Fruit fly (Drosophila melanogaster) whole organism, embryonic: Measurements from ENCODE around the gene T48.

Source experiments
- Atf-2 ChIP-seq: fragments of 200-800 bp; sonication (Bioruptor generic); optimal IDR thresholded peaks from 2 replicates; lab custom pipeline; 2016; ENCODE audit warnings: missing biosample characterization, missing genetic modification characterization
- Blimp-1 ChIP-seq: fragments of 200-800 bp; sonication (Bioruptor generic); optimal IDR thresholded peaks from 3 replicates; lab custom pipeline; 2018; ENCODE audit warnings: missing biosample characterization, missing genetic modification characterization, mild to moderate bottlenecking, moderate library complexity, missing genetic modification reagents
- CG10462 ChIP-seq: fragments of 200-800 bp; sonication (Bioruptor generic); optimal IDR thresholded peaks from 2 replicates; lab custom pipeline; 2016; ENCODE audit warnings: missing biosample characterization, missing genetic modification characterization
- CG11085 ChIP-seq: fragments of 200-800 bp; sonication (Bioruptor generic); IDR thresholded peaks from 2 replicates; pipeline ENCODE4 v1.3.6; 2022; ENCODE audit warnings: missing biosample characterization, missing genetic modification characterization
- CG11723 ChIP-seq: fragments of 200-800 bp; sonication (Bioruptor generic); optimal IDR thresholded peaks from 2 replicates; lab custom pipeline; 2017; ENCODE audit warnings: missing biosample characterization, mild to moderate bottlenecking, missing genetic modification characterization
- CG12744 ChIP-seq: fragments of 200-800 bp; sonication (Bioruptor generic); optimal IDR thresholded peaks from 2 replicates; lab custom pipeline; 2016; ENCODE audit warnings: missing biosample characterization, missing genetic modification characterization
- CG12769 ChIP-seq: fragments of 200-800 bp; sonication (Bioruptor generic); optimal IDR thresholded peaks from 2 replicates; lab custom pipeline; 2019; ENCODE audit warnings: missing biosample characterization, mild to moderate bottlenecking, missing genetic modification characterization, moderate library complexity
- CG13775 ChIP-seq: fragments of 200-800 bp; sonication (Bioruptor generic); optimal IDR thresholded peaks from 3 replicates; lab custom pipeline; 2017; ENCODE audit warnings: missing biosample characterization, mild to moderate bottlenecking, missing genetic modification characterization
- CG1647 ChIP-seq: fragments of 200-800 bp; sonication (Bioruptor generic); optimal IDR thresholded peaks from 3 replicates; lab custom pipeline; 2016; ENCODE audit warnings: missing biosample characterization, missing genetic modification characterization
- CG16815 ChIP-seq: fragments of 200-800 bp; sonication (Bioruptor generic); optimal IDR thresholded peaks from 3 replicates; lab custom pipeline; 2017; ENCODE audit warnings: missing biosample characterization, mild to moderate bottlenecking, missing genetic modification characterization
- CG17186 ChIP-seq: fragments of 200-800 bp; sonication (Bioruptor generic); optimal IDR thresholded peaks from 3 replicates; lab custom pipeline; 2017; ENCODE audit warnings: missing biosample characterization, missing genetic modification reagents, missing genetic modification characterization
- CG17568 ChIP-seq: fragments of 200-800 bp; sonication (Bioruptor generic); optimal IDR thresholded peaks from 2 replicates; lab custom pipeline; 2018; ENCODE audit warnings: missing biosample characterization, mild to moderate bottlenecking, missing genetic modification characterization, moderate library complexity
- CG17829 ChIP-seq: fragments of 200-800 bp; optimal IDR thresholded peaks from 2 replicates; lab custom pipeline; 2019; ENCODE audit warnings: missing biosample characterization, mild to moderate bottlenecking, missing genetic modification characterization, moderate library complexity
- CG18011 ChIP-seq: fragments of 200-800 bp; sonication (Bioruptor generic); optimal IDR thresholded peaks from 2 replicates; lab custom pipeline; 2017; ENCODE audit warnings: missing biosample characterization, missing genetic modification characterization, mild to moderate bottlenecking, moderate library complexity, missing genotype
- CG18262 ChIP-seq: fragments of 200-800 bp; optimal IDR thresholded peaks from 3 replicates; lab custom pipeline; 2019; ENCODE audit warnings: missing biosample characterization, mild to moderate bottlenecking, missing genetic modification characterization, moderate library complexity
- CG30431 ChIP-seq: fragments of 200-800 bp; sonication (Bioruptor generic); optimal IDR thresholded peaks from 2 replicates; lab custom pipeline; 2017; ENCODE audit warnings: missing biosample characterization, missing genetic modification characterization
- CG34422 ChIP-seq: fragments of 200-800 bp; sonication (Bioruptor generic); IDR thresholded peaks from 3 replicates; pipeline ENCODE4 v1.3.6; 2022; ENCODE audit warnings: missing biosample characterization, missing genetic modification characterization
- CG3995 ChIP-seq: fragments of 200-800 bp; sonication (Bioruptor generic); optimal IDR thresholded peaks from 3 replicates; lab custom pipeline; 2016; ENCODE audit warnings: missing biosample characterization, missing genetic modification characterization
- CG4617 ChIP-seq: fragments of 200-800 bp; sonication (Bioruptor generic); optimal IDR thresholded peaks from 3 replicates; lab custom pipeline; 2016; ENCODE audit warnings: missing biosample characterization, missing genetic modification characterization, borderline replicate concordance
- CG4820 ChIP-seq: fragments of 200-800 bp; sonication (Bioruptor generic); optimal IDR thresholded peaks from 3 replicates; lab custom pipeline; 2016; ENCODE audit warnings: missing biosample characterization, missing genetic modification characterization
- CG6654 ChIP-seq: fragments of 200-800 bp; sonication (Bioruptor generic); optimal IDR thresholded peaks from 2 replicates; lab custom pipeline; 2017; ENCODE audit warnings: missing biosample characterization, mild to moderate bottlenecking, missing genetic modification characterization
- CG7271 ChIP-seq: fragments of 200-800 bp; sonication (Bioruptor generic); optimal IDR thresholded peaks from 2 replicates; lab custom pipeline; 2018; ENCODE audit warnings: missing biosample characterization, mild to moderate bottlenecking, missing genetic modification characterization, moderate library complexity
- Dek ChIP-seq: fragments of 200-800 bp; sonication (Bioruptor generic); optimal IDR thresholded peaks from 3 replicates; lab custom pipeline; 2019; ENCODE audit warnings: missing biosample characterization, mild to moderate bottlenecking, missing genetic modification characterization, moderate library complexity
- Ets65A ChIP-seq: fragments of 200-800 bp; sonication (Bioruptor generic); peaks from one replicate; lab custom pipeline; 2016; ENCODE audit warnings: missing biosample characterization, missing genetic modification characterization
- H15 ChIP-seq: fragments of 200-800 bp; sonication (Bioruptor generic); IDR thresholded peaks from 3 replicates; pipeline ENCODE4 v1.3.6; 2022; ENCODE audit warnings: missing biosample characterization, missing genetic modification characterization
- HLH54F ChIP-seq: fragments of 200-800 bp; sonication (Bioruptor generic); optimal IDR thresholded peaks from 3 replicates; lab custom pipeline; 2016; ENCODE audit warnings: missing biosample characterization, missing genetic modification characterization
- Mad ChIP-seq: fragments of 200-800 bp; sonication (Bioruptor generic); optimal IDR thresholded peaks from 2 replicates; lab custom pipeline; 2016; ENCODE audit warnings: missing biosample characterization, missing genetic modification characterization
- Oli ChIP-seq: fragments of 200-800 bp; sonication (Bioruptor generic); optimal IDR thresholded peaks from 2 replicates; lab custom pipeline; 2018; ENCODE audit warnings: missing biosample characterization, mild to moderate bottlenecking, missing genetic modification characterization, moderate library complexity
- YL-1 ChIP-seq: fragments of 200-800 bp; sonication (Bioruptor generic); optimal IDR thresholded peaks from 3 replicates; lab custom pipeline; 2017; ENCODE audit warnings: missing biosample characterization, mild to moderate bottlenecking, missing genetic modification characterization
- az2 ChIP-seq: fragments of 200-800 bp; sonication (Bioruptor generic); optimal IDR thresholded peaks from 3 replicates; lab custom pipeline; 2016; ENCODE audit warnings: missing biosample characterization, missing genetic modification characterization
- fd3F ChIP-seq: fragments of 200-800 bp; sonication (Bioruptor generic); optimal IDR thresholded peaks from 2 replicates; lab custom pipeline; 2018; ENCODE audit warnings: missing biosample characterization, mild to moderate bottlenecking, missing genetic modification characterization, moderate library complexity
- gce ChIP-seq: fragments of 200-800 bp; sonication (Bioruptor generic); IDR thresholded peaks from 3 replicates; pipeline ENCODE4 v1.3.6; 2022; ENCODE audit warnings: missing biosample characterization, missing genetic modification characterization
- grau ChIP-seq: fragments of 200-800 bp; optimal IDR thresholded peaks from 3 replicates; lab custom pipeline; 2019; ENCODE audit warnings: missing biosample characterization, mild to moderate bottlenecking, missing genetic modification characterization, moderate library complexity
- gro ChIP-seq: fragments of 200-800 bp; sonication (Bioruptor generic); optimal IDR thresholded peaks from 2 replicates; lab custom pipeline; 2016; ENCODE audit warnings: missing biosample characterization, missing genetic modification characterization
- gsb ChIP-seq: fragments of 200-800 bp; sonication (Bioruptor generic); IDR thresholded peaks from 2 replicates; pipeline ENCODE4 v1.3.6; 2022; ENCODE audit warnings: missing biosample characterization, missing genetic modification characterization
- ham ChIP-seq: fragments of 200-800 bp; sonication (Bioruptor generic); IDR thresholded peaks from 2 replicates; pipeline ENCODE4 v1.3.6; 2022; ENCODE audit warnings: missing biosample characterization, missing genetic modification characterization
- jing ChIP-seq: fragments of 200-800 bp; sonication (Bioruptor generic); optimal IDR thresholded peaks from 2 replicates; lab custom pipeline; 2018; ENCODE audit warnings: missing biosample characterization, mild to moderate bottlenecking, missing genetic modification characterization
- kah ChIP-seq: fragments of 200-800 bp; sonication (Bioruptor generic); optimal IDR thresholded peaks from 2 replicates; lab custom pipeline; 2018; ENCODE audit warnings: missing biosample characterization, mild to moderate bottlenecking, missing genetic modification characterization
- kni ChIP-seq: fragments of 200-800 bp; sonication (Bioruptor generic); optimal IDR thresholded peaks from 3 replicates; lab custom pipeline; 2017; ENCODE audit warnings: mild to moderate bottlenecking, missing biosample characterization, missing genetic modification reagents, missing genetic modification characterization
- maf-S ChIP-seq: fragments of 200-800 bp; sonication (Bioruptor generic); optimal IDR thresholded peaks from 2 replicates; lab custom pipeline; 2016; ENCODE audit warnings: missing biosample characterization, missing genetic modification characterization
- nmo ChIP-seq: fragments of 200-800 bp; sonication (Bioruptor generic); optimal IDR thresholded peaks from 2 replicates; lab custom pipeline; 2018; ENCODE audit warnings: missing biosample characterization, mild to moderate bottlenecking, missing genetic modification characterization, moderate library complexity
- pb ChIP-seq: fragments of 200-800 bp; sonication (Bioruptor generic); optimal IDR thresholded peaks from 3 replicates; lab custom pipeline; 2016; ENCODE audit warnings: missing biosample characterization, missing genetic modification characterization
- pfk ChIP-seq: fragments of 200-800 bp; sonication (Bioruptor generic); optimal IDR thresholded peaks from 2 replicates; lab custom pipeline; 2018; ENCODE audit warnings: missing biosample characterization, mild to moderate bottlenecking, missing genetic modification characterization, moderate library complexity
- pnt ChIP-seq: fragments of 200-800 bp; sonication (Bioruptor generic); optimal IDR thresholded peaks from 3 replicates; lab custom pipeline; 2016; ENCODE audit warnings: missing biosample characterization, missing genetic modification characterization
- prd ChIP-seq, 3 experiments: fragments of >200 bp in 2 of 3; fragments of 200-800 bp in 1 of 3; sonication (Bioruptor generic) in 1 of 3; optimal IDR thresholded peaks in 2 of 3; IDR thresholded peaks in 1 of 3; 2 replicates in 2 of 3; 3 replicates in 1 of 3; pipeline versions ENCODE4 v1.3.6 to Lab custom; 2017 to 2022; ENCODE audit warnings: missing biosample characterization in 1 of 3, missing genetic modification characterization in 1 of 3
- pros ChIP-seq: fragments of 200-800 bp; sonication (Bioruptor generic); optimal IDR thresholded peaks from 3 replicates; lab custom pipeline; 2019; ENCODE audit warnings: missing biosample characterization, mild to moderate bottlenecking, missing genetic modification characterization, moderate library complexity
- ro ChIP-seq: fragments of 200-800 bp; sonication (Bioruptor generic); IDR thresholded peaks from 2 replicates; pipeline ENCODE4 v1.3.6; 2022; ENCODE audit warnings: missing biosample characterization, missing genetic modification characterization
- sc ChIP-seq, 3 experiments: fragments of >200 bp in 2 of 3; fragments of 200-800 bp in 1 of 3; sonication (Bioruptor generic) in 1 of 3; optimal IDR thresholded peaks; 2 replicates in 2 of 3; 3 replicates in 1 of 3; lab custom pipeline; 2017; ENCODE audit warnings: mild to moderate bottlenecking in 1 of 3, missing biosample characterization in 1 of 3, missing genetic modification characterization in 1 of 3, missing genetic modification reagents in 1 of 3
- sens-2 ChIP-seq: fragments of 200-800 bp; sonication (Bioruptor generic); IDR thresholded peaks from 2 replicates; pipeline ENCODE4 v1.3.6; 2022; ENCODE audit warnings: missing biosample characterization, missing genetic modification characterization
- twi ChIP-seq: fragments of 200-800 bp; optimal IDR thresholded peaks from 2 replicates; lab custom pipeline; 2019; ENCODE audit warnings: missing biosample characterization, mild to moderate bottlenecking, missing genetic modification characterization, moderate library complexity
- zen2 ChIP-seq: fragments of 200-800 bp; sonication (Bioruptor generic); IDR thresholded peaks from 3 replicates; pipeline ENCODE4 v1.3.6; 2022; ENCODE audit warnings: missing biosample characterization, missing genetic modification characterization; ENCODE audit not compliant: partially characterized antibody

The T48 gene

DNA sequence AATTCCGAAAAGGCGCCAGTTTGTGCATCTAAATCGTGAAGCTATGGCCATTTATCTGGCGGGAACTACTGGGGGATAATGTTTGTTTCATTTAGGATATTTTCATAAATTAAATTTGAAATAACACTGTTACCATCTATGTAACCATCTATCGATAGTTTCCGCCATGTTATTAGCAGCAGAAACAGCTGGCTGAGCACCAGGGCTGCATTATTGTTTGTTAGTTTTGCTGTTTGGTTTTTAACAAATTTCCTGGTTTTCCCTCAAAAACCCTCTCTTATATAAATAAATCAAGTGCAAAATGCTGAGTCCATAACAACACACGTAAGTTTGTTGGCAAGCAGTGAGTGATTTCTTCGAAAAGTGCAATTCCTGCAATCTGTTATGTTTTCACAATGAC is 5.1 kb upstream of the T48 start, which contains the start of gene CG5500 (continued):
- TF ChIP-seq CG30431 (no peak), YL-1 (no peak), pnt (GFP tag; lab: Kevin White, UChicago) (no peak), Oli (no peak), jing (GFP tag; lab: Kevin White, UChicago) (no peak), CG11723 (GFP tag; lab: Kevin White, UChicago) (no peak), H15 (GFP tag; lab: Robert Waterston, UW) (no peak), Mad (no peak), Blimp-1 (GFP tag; lab: Kevin White, UChicago) (no peak), CG7271 (tag; lab: Kevin White, UChicago) (no peak), CG18262 (no peak), CG18011 (no peak), pros (GFP tag; lab: Kevin White, UChicago) (no peak), CG1647 (GFP tag; lab: Kevin White, UChicago) (no peak), zen2 (GFP tag; lab: Robert Waterston, UW) (peak; percentile 43; the same call in 1 of the 3 replicates), maf-S (GFP tag; lab: Kevin White, UChicago) (no peak), sens-2 (GFP tag; lab: Robert Waterston, UW) (no peak), CG17186 (GFP tag; lab: Kevin White, UChicago) (no peak), CG6654 (GFP tag; lab: Kevin White, UChicago) (no peak), kni (GFP tag; lab: Kevin White, UChicago) (no peak), nmo (GFP tag; lab: Kevin White, UChicago) (no peak), gro (peak; percentile 29), CG10462 (GFP tag; lab: Kevin White, UChicago) (no peak), prd (optimal IDR thresholded peaks at IDR 0.05; lab: Kevin White, UChicago) (no peak), prd (GFP tag; IDR thresholded peaks at IDR 0.05; lab: Robert Waterston, UW) (no peak), gsb (GFP tag; lab: Robert Waterston, UW) (no peak), Dek (tag; lab: Kevin White, UChicago) (no peak), ro (GFP tag; lab: Robert Waterston, UW) (no peak), CG16815 (GFP tag; lab: Kevin White, UChicago) (no peak), sc (optimal IDR thresholded peaks at IDR 0.05; lab: Kevin White, UChicago) (no peak), sc (GFP tag; optimal IDR thresholded peaks at IDR 0.05; lab: Kevin White, UChicago) (no peak), CG17568 (GFP tag; lab: Kevin White, UChicago) (peak; percentile 30), Ets65A (no peak), pb (no peak), CG17829 (tag; lab: Kevin White, UChicago) (peak; percentile 6), CG12744 (no peak), Atf-2 (GFP tag; lab: Kevin White, UChicago) (no peak), az2 (GFP tag; lab: Kevin White, UChicago) (no peak), CG3995 (no peak), HLH54F (GFP tag; lab: Kevin White, UChicago) (no peak), CG34422 (GFP tag; lab: Robert Waterston, UW) (no peak), CG13775 (GFP tag; lab: Kevin White, UChicago) (no peak), CG11085 (no peak), kah (no peak), gce (GFP tag; lab: Robert Waterston, UW) (no peak), pfk (GFP tag; lab: Kevin White, UChicago) (no peak), ham (GFP tag; lab: Robert Waterston, UW) (no peak), CG4820 (GFP tag; lab: Kevin White, UChicago) (no peak), grau (no peak), CG12769 (tag; lab: Kevin White, UChicago) (peak; percentile 51), CG4617 (GFP tag; lab: Kevin White, UChicago) (peak; percentile 19), twi (tag; lab: Kevin White, UChicago) (no peak), fd3F (GFP tag; lab: Kevin White, UChicago) (no peak)
